Worm (Caenorhabditis elegans) whole organism, young adult: Measurements from ENCODE around the gene F44E2.9.

Experiments used
- B0261.1 ChIP-seq: sonication (generic microtip); optimal IDR thresholded peaks from 2 replicates; lab custom pipeline; 2016; ENCODE audit warnings: mild to moderate bottlenecking, missing genetic modification characterization, moderate library complexity, missing compliant biosample characterization
- B0336.3 ChIP-seq: fragments of 200-800 bp; sonication (Bioruptor generic); IDR thresholded peaks from 2 replicates; pipeline ENCODE4 v1.3.6; 2022; ENCODE audit warnings: missing genetic modification characterization, missing compliant biosample characterization
- C06A6.2 ChIP-seq: fragments of 200-800 bp; sonication (Bioruptor generic); conservative IDR thresholded peaks from 2 replicates; pipeline ENCODE4 v1.3.6; 2022; ENCODE audit warnings: missing genetic modification characterization, missing compliant biosample characterization
- D2030.7 ChIP-seq: fragments of 200-800 bp; sonication (Bioruptor generic); IDR thresholded peaks from 2 replicates; pipeline ENCODE4 v1.3.6; 2022; ENCODE audit warnings: missing genetic modification reagents, missing genetic modification characterization, missing compliant biosample characterization
- F22D6.2 ChIP-seq: sonication (generic microtip); optimal IDR thresholded peaks from 2 replicates; lab custom pipeline; 2016; ENCODE audit warnings: mild to moderate bottlenecking, missing genetic modification characterization, missing compliant biosample characterization
- F23B12.7 ChIP-seq: sonication (generic microtip); optimal IDR thresholded peaks from 2 replicates; lab custom pipeline; 2017; ENCODE audit warnings: missing genetic modification characterization, mild to moderate bottlenecking, missing compliant biosample characterization, antibody characterized with exemption, moderate library complexity; ENCODE audit not compliant: insufficient read depth
- F33H1.4 ChIP-seq: fragments of 200-800 bp; sonication (Bioruptor generic); IDR thresholded peaks from 2 replicates; pipeline ENCODE4 v1.3.6; 2022; ENCODE audit warnings: missing genetic modification reagents, missing genetic modification characterization, missing compliant biosample characterization
- F49E8.2 ChIP-seq: sonication (generic microtip); optimal IDR thresholded peaks from 3 replicates; lab custom pipeline; 2017; ENCODE audit warnings: missing genetic modification characterization, mild to moderate bottlenecking, missing compliant biosample characterization, antibody characterized with exemption, moderate library complexity; ENCODE audit not compliant: insufficient read depth
- K11D2.4 ChIP-seq: fragments of 200-800 bp; sonication (Bioruptor generic); IDR thresholded peaks from 2 replicates; pipeline ENCODE4 v1.3.6; 2022; ENCODE audit warnings: missing genetic modification reagents, missing genetic modification characterization, missing compliant biosample characterization
- Y53G8AR.9 ChIP-seq: fragments of 200-800 bp; sonication (Bioruptor generic); conservative IDR thresholded peaks from 2 replicates; pipeline ENCODE4 v1.3.6; 2022; ENCODE audit warnings: missing genetic modification reagents, missing genetic modification characterization, missing compliant biosample characterization
- Y56A3A.18 ChIP-seq: fragments of 200-800 bp; sonication (Bioruptor generic); IDR thresholded peaks from 2 replicates; pipeline ENCODE4 v1.3.6; 2022; ENCODE audit warnings: missing genetic modification reagents, missing genetic modification characterization, missing compliant biosample characterization
- Y95B8A.8 ChIP-seq: fragments of 200-800 bp; sonication (Bioruptor generic); IDR thresholded peaks from 2 replicates; pipeline ENCODE4 v1.3.6; 2022; ENCODE audit warnings: missing genetic modification reagents, missing genetic modification characterization, missing compliant biosample characterization
- ccch-3 ChIP-seq: fragments of 200-800 bp; sonication (Bioruptor generic); optimal IDR thresholded peaks from 2 replicates; lab custom pipeline; 2018; ENCODE audit warnings: mild to moderate bottlenecking, missing genetic modification characterization, missing compliant biosample characterization
- ceh-100 ChIP-seq: fragments of 200-800 bp; sonication (Bioruptor generic); IDR thresholded peaks from 2 replicates; pipeline ENCODE4 v1.3.6; 2022; ENCODE audit warnings: missing genetic modification reagents, missing genetic modification characterization, missing compliant biosample characterization
- chd-7 ChIP-seq: sonication (generic microtip); optimal IDR thresholded peaks from 2 replicates; lab custom pipeline; 2016; ENCODE audit warnings: mild to moderate bottlenecking, missing genetic modification characterization, moderate library complexity, missing compliant biosample characterization
- die-1 ChIP-seq: sonication (generic microtip); optimal IDR thresholded peaks from 2 replicates; lab custom pipeline; 2016; ENCODE audit warnings: missing genotype, mild to moderate bottlenecking, missing genetic modification characterization, missing compliant biosample characterization
- dox-1 ChIP-seq: fragments of 200-800 bp; sonication (Bioruptor generic); IDR thresholded peaks from 2 replicates; pipeline ENCODE4 v1.3.6; 2022; ENCODE audit warnings: missing genetic modification reagents, missing genetic modification characterization, missing compliant biosample characterization
- ekl-4 ChIP-seq: fragments of 200-800 bp; sonication (Bioruptor generic); IDR thresholded peaks from 2 replicates; pipeline ENCODE4 v1.3.6; 2022; ENCODE audit warnings: missing genetic modification reagents, missing genetic modification characterization, missing compliant biosample characterization
- gei-17 ChIP-seq: fragments of 200-800 bp; sonication (Bioruptor generic); optimal IDR thresholded peaks from 2 replicates; lab custom pipeline; 2018; ENCODE audit warnings: mild to moderate bottlenecking, missing genetic modification characterization, missing compliant biosample characterization
- him-1 ChIP-seq: sonication (generic microtip); optimal IDR thresholded peaks from 2 replicates; lab custom pipeline; 2016; ENCODE audit warnings: missing genotype, missing genetic modification reagents, missing genetic modification characterization, missing compliant biosample characterization
- hmg-20 ChIP-seq: fragments of 200-800 bp; sonication (Bioruptor generic); IDR thresholded peaks from 2 replicates; pipeline ENCODE4 v1.3.6; 2022; ENCODE audit warnings: missing genetic modification reagents, missing genetic modification characterization, missing compliant biosample characterization
- let-607 ChIP-seq, 2 experiments: fragments of 200-800 bp in 1 of 2; sonication (Bioruptor generic) in 1 of 2; sonication (generic microtip) in 1 of 2; optimal IDR thresholded peaks; 2 replicates each; lab custom pipeline; 2016 to 2018; ENCODE audit warnings: mild to moderate bottlenecking in 2 of 2, missing compliant biosample characterization in 2 of 2, missing genetic modification characterization in 2 of 2, moderate library complexity in 2 of 2, missing genotype in 1 of 2
- lin-26 ChIP-seq: fragments of 200-800 bp; sonication (Bioruptor generic); IDR thresholded peaks from 2 replicates; pipeline ENCODE4 v1.3.6; 2022; ENCODE audit warnings: missing genetic modification reagents, missing genetic modification characterization, missing compliant biosample characterization
- lin-40 ChIP-seq: sonication (generic microtip); optimal IDR thresholded peaks from 2 replicates; lab custom pipeline; 2016; ENCODE audit warnings: missing genetic modification characterization, mild to moderate bottlenecking, missing compliant biosample characterization, missing genotype, missing genetic modification reagents
- lin-54 ChIP-seq: fragments of 200-800 bp; sonication (Bioruptor generic); optimal IDR thresholded peaks from 2 replicates; lab custom pipeline; 2018; ENCODE audit warnings: mild to moderate bottlenecking, missing genetic modification characterization, missing compliant biosample characterization
- lsy-27 ChIP-seq: sonication (generic microtip); optimal IDR thresholded peaks from 2 replicates; lab custom pipeline; 2017; ENCODE audit warnings: missing genetic modification characterization, mild to moderate bottlenecking, missing compliant biosample characterization, antibody characterized with exemption, missing genotype, borderline replicate concordance; ENCODE audit not compliant: insufficient read depth
- madf-10 ChIP-seq: sonication (generic microtip); optimal IDR thresholded peaks from 2 replicates; lab custom pipeline; 2016; ENCODE audit warnings: mild to moderate bottlenecking, missing genetic modification characterization, missing compliant biosample characterization
- mes-4 ChIP-seq: sonication (generic microtip); optimal IDR thresholded peaks from 2 replicates; lab custom pipeline; 2016; ENCODE audit warnings: missing genotype, missing genetic modification characterization, missing compliant biosample characterization
- nfya-1 ChIP-seq: sonication (generic microtip); optimal IDR thresholded peaks from 2 replicates; lab custom pipeline; 2017; ENCODE audit warnings: antibody characterized with exemption, missing compliant biosample characterization, missing genetic modification characterization, borderline replicate concordance; ENCODE audit not compliant: insufficient read depth
- nhr-27 ChIP-seq: fragments of 200-800 bp; sonication (Bioruptor generic); optimal IDR thresholded peaks from 2 replicates; lab custom pipeline; 2018; ENCODE audit warnings: mild to moderate bottlenecking, missing genetic modification characterization, moderate library complexity, missing compliant biosample characterization
- nhr-80 ChIP-seq: sonication (generic microtip); optimal IDR thresholded peaks from 2 replicates; lab custom pipeline; 2016; ENCODE audit warnings: missing genetic modification characterization, missing compliant biosample characterization
- nhr-90 ChIP-seq: sonication (generic microtip); optimal IDR thresholded peaks from 2 replicates; lab custom pipeline; 2016; ENCODE audit warnings: missing genotype, mild to moderate bottlenecking, missing genetic modification characterization, missing compliant biosample characterization
- pha-4 ChIP-seq: fragments of 150-350 bp; sonication (generic microtip); optimal IDR thresholded peaks from 2 replicates; lab custom pipeline; 2014; ENCODE audit warnings: missing biosample characterization, missing genetic modification reagents, missing genetic modification characterization
- rec-8 ChIP-seq, 2 experiments: sonication (generic microtip); optimal IDR thresholded peaks; 2 replicates each; lab custom pipeline; 2016; ENCODE audit warnings: mild to moderate bottlenecking in 2 of 2, missing genetic modification characterization in 2 of 2, missing genetic modification reagents in 2 of 2, missing genotype in 2 of 2, missing biosample characterization in 1 of 2, missing compliant biosample characterization in 1 of 2, moderate library complexity in 1 of 2
- rpc-1 ChIP-seq, 2 experiments: fragments of 150-350 bp in 1 of 2; sonication (generic microtip) in 1 of 2; optimal IDR thresholded peaks; 2 replicates each; lab custom pipeline; 2014 to 2018; ENCODE audit warnings: missing biosample characterization in 1 of 2, missing genetic modification characterization in 1 of 2, missing genetic modification reagents in 1 of 2, missing genotype in 1 of 2
- sdz-38 ChIP-seq: sonication (generic microtip); optimal IDR thresholded peaks from 2 replicates; lab custom pipeline; 2016; ENCODE audit warnings: missing genotype, missing genetic modification characterization, missing compliant biosample characterization
- somi-1 ChIP-seq: fragments of 200-800 bp; sonication (Bioruptor generic); optimal IDR thresholded peaks from 2 replicates; lab custom pipeline; 2018; ENCODE audit warnings: mild to moderate bottlenecking, missing genetic modification characterization, missing compliant biosample characterization
- tlf-1 ChIP-seq: fragments of 200-800 bp; sonication (Bioruptor generic); optimal IDR thresholded peaks from 2 replicates; lab custom pipeline; 2018; ENCODE audit warnings: mild to moderate bottlenecking, missing genetic modification characterization, missing compliant biosample characterization
- unc-62 ChIP-seq: fragments of 150-350 bp; optimal IDR thresholded peaks from 2 replicates; lab custom pipeline; 2014; ENCODE audit warnings: missing biosample characterization, missing genetic modification reagents, missing genetic modification characterization
- xnd-1 ChIP-seq: sonication (generic microtip); optimal IDR thresholded peaks from 2 replicates; lab custom pipeline; 2016; ENCODE audit warnings: missing genotype, missing genetic modification reagents, missing genetic modification characterization, missing compliant biosample characterization

Gene F44E2.9

ce11 chrIII:8807246-8807645 is 43.1 kb downstream of the F44E2.9 start, which contains the start of gene F54F2.7:
Gene F54F2.7 (minus strand): TSS chrIII:8807346.
- no peak for TF ChIP-seq tlf-1
- TF ChIP-seq die-1 (tag; lab: Kevin White, UChicago) = no peak
- TF ChIP-seq F22D6.2 (tag; lab: Kevin White, UChicago) = no peak
- no peak for TF ChIP-seq F33H1.4 (GFP tag; lab: Robert Waterston, UW)
- no peak for TF ChIP-seq rec-8 (tag; optimal IDR thresholded peaks at IDR 0.05; lab: Kevin White, UChicago)
- TF ChIP-seq chd-7 (tag; lab: Kevin White, UChicago) = no peak
- TF ChIP-seq, all 124 proteins: peak for 0

ce11 chrIII:8805815-8806214 is 44.5 kb downstream of the F44E2.9 start:
- TF ChIP-seq K11D2.4 (GFP tag; lab: Robert Waterston, UW) = no peak
- no peak for TF ChIP-seq B0261.1 (tag; lab: Kevin White, UChicago)
- TF ChIP-seq dox-1 (GFP tag; lab: Robert Waterston, UW) = 0 out of 2 replicates have a peak, but pooled peaks have one; percentile 11
- TF ChIP-seq sdz-38 = no peak
- TF ChIP-seq Y56A3A.18 = 0 out of 2 replicates have a peak, but pooled peaks have one; percentile 35
- 0 out of 2 replicates have a peak, but pooled peaks have one; percentile 51 for TF ChIP-seq Y95B8A.8
- TF ChIP-seq, all 124 proteins: peak for 3

ce11 chrIII:8801864-8802818 is 48.2 kb downstream of the F44E2.9 start:
- TF ChIP-seq B0336.3 (GFP tag; lab: Robert Waterston, UW) (peak; percentile 94), nfya-1 (no peak), lsy-27 (tag; lab: Kevin White, UChicago) (no peak), madf-10 (tag; lab: Kevin White, UChicago) (peak; percentile 88), die-1 (tag; lab: Kevin White, UChicago) (peak; percentile 4), rec-8 (tag; optimal IDR thresholded peaks at IDR 0.05; lab: Kevin White, UChicago) (no peak), F23B12.7 (peak; percentile 80), mes-4 (tag; lab: Kevin White, UChicago) (no peak), lin-40 (tag; lab: Kevin White, UChicago) (peak; percentile 96), pha-4 (tag; lab: Kevin White, UChicago) (peak; percentile 90), K11D2.4 (GFP tag; lab: Robert Waterston, UW) (peak; percentile 74; the same call in 1 of the 2 replicates), lin-26 (GFP tag; lab: Robert Waterston, UW) (peak; percentile 75; the same call in 1 of the 2 replicates), F49E8.2 (tag; lab: Kevin White, UChicago) (no peak), ccch-3 (GFP tag; lab: Kevin White, UChicago) (no peak), ceh-100 (GFP tag; lab: Robert Waterston, UW) (peak; percentile 37; the same call in 1 of the 2 replicates), Y53G8AR.9 (GFP tag; lab: Robert Waterston, UW) (0 out of 2 replicates have a peak, but pooled peaks have one; percentile 72), him-1 (no peak), hmg-20 (GFP tag; lab: Robert Waterston, UW) (no peak), unc-62 (GFP tag; lab: Kevin White, UChicago) (peak; percentile 89), lin-54 (GFP tag; lab: Kevin White, UChicago) (peak; percentile 67), nhr-80 (tag; lab: Kevin White, UChicago) (peak; percentile 99), tlf-1 (peak; percentile 80), somi-1 (GFP tag; lab: Kevin White, UChicago) (peak; percentile 94), rpc-1 (optimal IDR thresholded peaks at IDR 0.05; lab: Kevin White, UChicago) (no peak), rpc-1 (tag; optimal IDR thresholded peaks at IDR 0.05; lab: Kevin White, UChicago) (no peak), nhr-27 (tag; lab: Kevin White, UChicago) (no peak), gei-17 (GFP tag; lab: Kevin White, UChicago) (peak; percentile 73), C06A6.2 (peak; percentile 68), chd-7 (tag; lab: Kevin White, UChicago) (peak; percentile 94), F33H1.4 (GFP tag; lab: Robert Waterston, UW) (peak; percentile 35; the same call in 1 of the 2 replicates), D2030.7 (no peak), xnd-1 (no peak), ekl-4 (peak; percentile 35; the same call in 1 of the 2 replicates), let-607 (tag; optimal IDR thresholded peaks at IDR 0.05; lab: Kevin White, UChicago) (peak; percentile 87 to 92), nhr-90 (tag; lab: Kevin White, UChicago) (peak; percentile 85)
